Worm (Caenorhabditis elegans) whole organism, young adult: Measurements from ENCODE around the gene olrn-1.
A peak's percentile ranks its signal among the peaks of the same experiment; 100 is the strongest.

Source experiments
- B0019.2 ChIP-seq: fragments of 200-800 bp; sonication (Bioruptor generic); conservative IDR thresholded peaks from 2 replicates; pipeline ENCODE4 v1.3.6; 2022; ENCODE audit warnings: missing genetic modification reagents, missing genetic modification characterization, missing compliant biosample characterization
- B0261.1 ChIP-seq: sonication (generic microtip); optimal IDR thresholded peaks from 2 replicates; lab custom pipeline; 2016; ENCODE audit warnings: mild to moderate bottlenecking, missing genetic modification characterization, moderate library complexity, missing compliant biosample characterization
- F10E7.11 ChIP-seq: sonication (generic microtip); optimal IDR thresholded peaks from 2 replicates; lab custom pipeline; 2017; ENCODE audit warnings: mild to moderate bottlenecking, missing genetic modification characterization, moderate library complexity, missing compliant biosample characterization
- F23B12.7 ChIP-seq: sonication (generic microtip); optimal IDR thresholded peaks from 2 replicates; lab custom pipeline; 2017; ENCODE audit warnings: missing genetic modification characterization, mild to moderate bottlenecking, missing compliant biosample characterization, antibody characterized with exemption, moderate library complexity; ENCODE audit not compliant: insufficient read depth
- F33H1.4 ChIP-seq: fragments of 200-800 bp; sonication (Bioruptor generic); IDR thresholded peaks from 2 replicates; pipeline ENCODE4 v1.3.6; 2022; ENCODE audit warnings: missing genetic modification reagents, missing genetic modification characterization, missing compliant biosample characterization
- F57A8.1 ChIP-seq: fragments of 200-800 bp; sonication (Bioruptor generic); optimal IDR thresholded peaks from 2 replicates; lab custom pipeline; 2018; ENCODE audit warnings: mild to moderate bottlenecking, missing genetic modification characterization, moderate library complexity, missing compliant biosample characterization
- K11D2.4 ChIP-seq: fragments of 200-800 bp; sonication (Bioruptor generic); IDR thresholded peaks from 2 replicates; pipeline ENCODE4 v1.3.6; 2022; ENCODE audit warnings: missing genetic modification reagents, missing genetic modification characterization, missing compliant biosample characterization
- K12H6.12 ChIP-seq: fragments of 200-800 bp; sonication (Bioruptor generic); optimal IDR thresholded peaks from 2 replicates; lab custom pipeline; 2018; ENCODE audit warnings: mild to moderate bottlenecking, missing genetic modification characterization, missing compliant biosample characterization
- T07F8.4 ChIP-seq: sonication (generic microtip); optimal IDR thresholded peaks from 2 replicates; lab custom pipeline; 2016; ENCODE audit warnings: mild to moderate bottlenecking, missing genetic modification characterization, moderate library complexity, missing compliant biosample characterization
- Y67H2A.10 ChIP-seq: fragments of 200-800 bp; sonication (Bioruptor generic); conservative IDR thresholded peaks from 2 replicates; pipeline ENCODE4 v1.3.6; 2022; ENCODE audit warnings: missing genetic modification reagents, missing genetic modification characterization, missing compliant biosample characterization
- Y95B8A.8 ChIP-seq: fragments of 200-800 bp; sonication (Bioruptor generic); IDR thresholded peaks from 2 replicates; pipeline ENCODE4 v1.3.6; 2022; ENCODE audit warnings: missing genetic modification reagents, missing genetic modification characterization, missing compliant biosample characterization
- aptf-3 ChIP-seq: fragments of 200-800 bp; sonication (Bioruptor generic); IDR thresholded peaks from 2 replicates; pipeline ENCODE4 v1.3.6; 2022; ENCODE audit warnings: missing genetic modification characterization, missing compliant biosample characterization
- attf-3 ChIP-seq: fragments of 200-800 bp; sonication (Bioruptor generic); conservative IDR thresholded peaks from 2 replicates; pipeline ENCODE4 v1.3.6; 2022; ENCODE audit warnings: missing genetic modification reagents, missing genetic modification characterization, missing compliant biosample characterization
- bed-1 ChIP-seq: fragments of 200-800 bp; sonication (Bioruptor generic); IDR thresholded peaks from 2 replicates; pipeline ENCODE4 v1.3.6; 2022; ENCODE audit warnings: missing genetic modification reagents, missing genetic modification characterization, missing compliant biosample characterization
- ccch-3 ChIP-seq: fragments of 200-800 bp; sonication (Bioruptor generic); optimal IDR thresholded peaks from 2 replicates; lab custom pipeline; 2018; ENCODE audit warnings: mild to moderate bottlenecking, missing genetic modification characterization, missing compliant biosample characterization
- cebp-1 ChIP-seq, 2 experiments: fragments of 200-800 bp in 1 of 2; sonication (Bioruptor generic) in 1 of 2; sonication (generic microtip) in 1 of 2; IDR thresholded peaks in 1 of 2; optimal IDR thresholded peaks in 1 of 2; 2 replicates each; pipeline versions ENCODE4 v1.3.6 to Lab custom; 2017 to 2022; ENCODE audit warnings: missing compliant biosample characterization in 2 of 2, missing genetic modification characterization in 2 of 2, mild to moderate bottlenecking in 1 of 2, missing genetic modification reagents in 1 of 2, moderate library complexity in 1 of 2
- ceh-100 ChIP-seq: fragments of 200-800 bp; sonication (Bioruptor generic); IDR thresholded peaks from 2 replicates; pipeline ENCODE4 v1.3.6; 2022; ENCODE audit warnings: missing genetic modification reagents, missing genetic modification characterization, missing compliant biosample characterization
- ceh-27 ChIP-seq: fragments of 200-800 bp; sonication (Bioruptor generic); optimal IDR thresholded peaks from 2 replicates; lab custom pipeline; 2018; ENCODE audit warnings: mild to moderate bottlenecking, missing genetic modification characterization, moderate library complexity, missing compliant biosample characterization
- ceh-79 ChIP-seq: sonication (generic microtip); optimal IDR thresholded peaks from 2 replicates; lab custom pipeline; 2017; ENCODE audit warnings: mild to moderate bottlenecking, missing genetic modification characterization, missing compliant biosample characterization
- ceh-91 ChIP-seq: fragments of 200-800 bp; sonication (Bioruptor generic); IDR thresholded peaks from 2 replicates; pipeline ENCODE4 v1.3.6; 2022; ENCODE audit warnings: missing genetic modification reagents, missing genetic modification characterization, missing compliant biosample characterization
- die-1 ChIP-seq: sonication (generic microtip); optimal IDR thresholded peaks from 2 replicates; lab custom pipeline; 2016; ENCODE audit warnings: missing genotype, mild to moderate bottlenecking, missing genetic modification characterization, missing compliant biosample characterization
- egl-18 ChIP-seq: fragments of 200-800 bp; sonication (Bioruptor generic); IDR thresholded peaks from 2 replicates; pipeline ENCODE4 v1.3.6; 2022; ENCODE audit warnings: missing genetic modification reagents, missing genetic modification characterization, missing compliant biosample characterization
- egl-44 ChIP-seq: fragments of 200-800 bp; sonication (Bioruptor generic); IDR thresholded peaks from 2 replicates; pipeline ENCODE4 v1.3.6; 2022; ENCODE audit warnings: missing genetic modification reagents, missing genetic modification characterization, missing compliant biosample characterization
- gei-17 ChIP-seq: fragments of 200-800 bp; sonication (Bioruptor generic); optimal IDR thresholded peaks from 2 replicates; lab custom pipeline; 2018; ENCODE audit warnings: mild to moderate bottlenecking, missing genetic modification characterization, missing compliant biosample characterization
- hlh-26 ChIP-seq: fragments of 200-800 bp; sonication (Bioruptor generic); conservative IDR thresholded peaks from 2 replicates; pipeline ENCODE4 v1.3.6; 2022; ENCODE audit warnings: missing genetic modification reagents, missing genetic modification characterization, missing compliant biosample characterization
- let-526 ChIP-seq: fragments of 200-800 bp; sonication (Bioruptor generic); IDR thresholded peaks from 2 replicates; pipeline ENCODE4 v1.3.6; 2022; ENCODE audit warnings: missing genetic modification reagents, missing genetic modification characterization, missing compliant biosample characterization
- lin-40 ChIP-seq: sonication (generic microtip); optimal IDR thresholded peaks from 2 replicates; lab custom pipeline; 2016; ENCODE audit warnings: missing genetic modification characterization, mild to moderate bottlenecking, missing compliant biosample characterization, missing genotype, missing genetic modification reagents
- lin-54 ChIP-seq: fragments of 200-800 bp; sonication (Bioruptor generic); optimal IDR thresholded peaks from 2 replicates; lab custom pipeline; 2018; ENCODE audit warnings: mild to moderate bottlenecking, missing genetic modification characterization, missing compliant biosample characterization
- lir-1 ChIP-seq: fragments of 200-800 bp; sonication (Bioruptor generic); conservative IDR thresholded peaks from 2 replicates; pipeline ENCODE4 v1.3.6; 2022; ENCODE audit warnings: missing genetic modification reagents, missing genetic modification characterization, missing compliant biosample characterization
- lsl-1 ChIP-seq: fragments of 200-800 bp; sonication (Bioruptor generic); optimal IDR thresholded peaks from 2 replicates; lab custom pipeline; 2018; ENCODE audit warnings: mild to moderate bottlenecking, missing genetic modification characterization, moderate library complexity, missing compliant biosample characterization
- madf-3 ChIP-seq: fragments of 200-800 bp; sonication (Bioruptor generic); IDR thresholded peaks from 2 replicates; pipeline ENCODE4 v1.3.6; 2022; ENCODE audit warnings: missing genetic modification reagents, missing genetic modification characterization, missing compliant biosample characterization
- mes-4 ChIP-seq: sonication (generic microtip); optimal IDR thresholded peaks from 2 replicates; lab custom pipeline; 2016; ENCODE audit warnings: missing genotype, missing genetic modification characterization, missing compliant biosample characterization
- mxl-1 ChIP-seq: sonication (generic microtip); optimal IDR thresholded peaks from 2 replicates; lab custom pipeline; 2016; ENCODE audit warnings: missing genetic modification characterization, missing compliant biosample characterization
- nfya-2 ChIP-seq: fragments of 200-800 bp; sonication (Bioruptor generic); IDR thresholded peaks from 2 replicates; pipeline ENCODE4 v1.3.6; 2022; ENCODE audit warnings: missing genetic modification reagents, missing genetic modification characterization, missing compliant biosample characterization
- nhr-27 ChIP-seq: fragments of 200-800 bp; sonication (Bioruptor generic); optimal IDR thresholded peaks from 2 replicates; lab custom pipeline; 2018; ENCODE audit warnings: mild to moderate bottlenecking, missing genetic modification characterization, moderate library complexity, missing compliant biosample characterization
- nhr-90 ChIP-seq: sonication (generic microtip); optimal IDR thresholded peaks from 2 replicates; lab custom pipeline; 2016; ENCODE audit warnings: missing genotype, mild to moderate bottlenecking, missing genetic modification characterization, missing compliant biosample characterization
- sea-2 ChIP-seq: fragments of 200-800 bp; sonication (Bioruptor generic); IDR thresholded peaks from 2 replicates; pipeline ENCODE4 v1.3.6; 2022; ENCODE audit warnings: missing genetic modification characterization, missing compliant biosample characterization
- snpc-1.1 ChIP-seq: sonication (generic microtip); optimal IDR thresholded peaks from 2 replicates; lab custom pipeline; 2017; ENCODE audit warnings: missing genetic modification characterization, mild to moderate bottlenecking, missing compliant biosample characterization, antibody characterized with exemption, moderate library complexity, missing genotype, missing genetic modification reagents; ENCODE audit not compliant: insufficient read depth
- snpc-1.3 ChIP-seq: sonication (generic microtip); optimal IDR thresholded peaks from 2 replicates; lab custom pipeline; 2017; ENCODE audit warnings: missing genetic modification characterization, mild to moderate bottlenecking, missing compliant biosample characterization, antibody characterized with exemption, moderate library complexity, missing genotype, missing genetic modification reagents; ENCODE audit not compliant: insufficient read depth
- somi-1 ChIP-seq: fragments of 200-800 bp; sonication (Bioruptor generic); optimal IDR thresholded peaks from 2 replicates; lab custom pipeline; 2018; ENCODE audit warnings: mild to moderate bottlenecking, missing genetic modification characterization, missing compliant biosample characterization
- sptf-2 ChIP-seq: fragments of 200-800 bp; sonication (Bioruptor generic); optimal IDR thresholded peaks from 2 replicates; lab custom pipeline; 2018; ENCODE audit warnings: mild to moderate bottlenecking, missing genetic modification characterization, missing compliant biosample characterization
- tbp1 ChIP-seq: fragments of 200-800 bp; sonication (Bioruptor generic); optimal IDR thresholded peaks from 2 replicates; lab custom pipeline; 2018; ENCODE audit warnings: mild to moderate bottlenecking, missing genetic modification characterization, missing compliant biosample characterization
- unc-62 ChIP-seq: fragments of 150-350 bp; optimal IDR thresholded peaks from 2 replicates; lab custom pipeline; 2014; ENCODE audit warnings: missing biosample characterization, missing genetic modification reagents, missing genetic modification characterization
- xnd-1 ChIP-seq: sonication (generic microtip); optimal IDR thresholded peaks from 2 replicates; lab custom pipeline; 2016; ENCODE audit warnings: missing genotype, missing genetic modification reagents, missing genetic modification characterization, missing compliant biosample characterization
- ztf-26 ChIP-seq: sonication (generic microtip); optimal IDR thresholded peaks from 2 replicates; lab custom pipeline; 2017; ENCODE audit warnings: missing genetic modification characterization, missing compliant biosample characterization
- ztf-28 ChIP-seq: fragments of 200-800 bp; sonication (Bioruptor generic); IDR thresholded peaks from 2 replicates; pipeline ENCODE4 v1.3.6; 2022; ENCODE audit warnings: missing genetic modification reagents, missing genetic modification characterization, missing compliant biosample characterization

The olrn-1 gene

DNA sequence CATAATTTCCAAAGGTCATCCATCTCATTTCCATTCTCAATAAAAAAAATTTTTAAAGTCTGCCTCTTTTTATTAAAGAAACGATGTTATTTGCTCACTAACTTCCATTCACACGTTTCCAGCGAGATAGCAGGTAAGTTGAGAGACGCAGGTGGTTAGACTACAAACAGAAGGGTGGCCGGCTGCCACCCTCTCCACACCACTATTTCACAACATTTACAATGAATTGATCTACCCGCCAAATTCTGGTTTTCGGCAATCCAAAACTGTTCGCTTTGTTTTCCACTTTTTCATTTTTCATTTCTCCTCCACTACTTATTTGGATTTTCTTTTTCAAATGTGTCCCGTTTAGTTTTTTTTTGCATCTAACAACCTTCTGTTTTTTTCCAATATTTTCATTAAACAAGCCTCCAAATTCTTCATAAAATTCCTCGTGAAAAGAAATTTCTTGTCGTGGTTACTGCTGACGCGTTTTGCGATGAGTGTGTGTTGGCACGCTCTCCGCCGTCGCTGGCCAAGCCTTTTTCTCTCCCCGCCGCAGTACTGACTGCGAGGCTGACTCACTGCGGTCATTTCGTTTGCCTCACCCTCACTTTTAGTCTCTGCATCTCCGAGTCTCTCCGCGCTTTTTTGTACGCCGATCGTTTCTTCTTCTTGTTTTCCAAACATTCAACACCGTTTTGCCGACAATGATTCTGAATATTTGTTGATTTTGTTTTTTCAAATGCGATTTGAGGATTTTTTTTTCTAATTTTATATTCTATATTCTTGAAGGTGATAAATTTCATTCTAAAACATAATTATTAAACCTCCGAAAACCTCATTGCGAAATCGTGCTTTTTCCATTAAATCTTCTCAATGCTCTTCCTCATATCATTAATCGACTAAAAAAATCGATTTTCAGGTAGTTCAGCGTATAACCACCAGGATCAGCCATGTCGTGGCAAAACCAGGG is 30.8 kb downstream of the olrn-1 start, which contains the start of gene dyn-1 (continued):
- no peak for TF ChIP-seq egl-18 (GFP tag; lab: Robert Waterston, UW)
- TF ChIP-seq B0019.2, result no peak
- no peak for TF ChIP-seq bed-1 (GFP tag; lab: Robert Waterston, UW)
- TF ChIP-seq die-1 (tag; lab: Kevin White, UChicago), result no peak
- peak; percentile 61 for TF ChIP-seq gei-17 (GFP tag; lab: Kevin White, UChicago)
- no peak for TF ChIP-seq mxl-1 (tag; lab: Kevin White, UChicago)
- no peak; the same call in 1 of the 2 replicates for TF ChIP-seq cebp-1 (GFP tag; IDR thresholded peaks at IDR 0.05; lab: Robert Waterston, UW)
- TF ChIP-seq cebp-1 (tag; optimal IDR thresholded peaks at IDR 0.05; lab: Kevin White, UChicago), result peak; percentile 82
- no peak for TF ChIP-seq ztf-28 (GFP tag; lab: Robert Waterston, UW)
- no peak for TF ChIP-seq attf-3 (GFP tag; lab: Robert Waterston, UW)
- no peak for TF ChIP-seq ceh-79
- TF ChIP-seq mes-4, result no peak
- TF ChIP-seq ceh-100 (GFP tag; lab: Robert Waterston, UW), result no peak
- no peak for TF ChIP-seq nhr-90
- TF ChIP-seq tbp1, result peak; percentile 13
- TF ChIP-seq aptf-3 (GFP tag; lab: Robert Waterston, UW), result no peak
- TF ChIP-seq B0261.1, result no peak
- TF ChIP-seq sea-2 (GFP tag; lab: Robert Waterston, UW), result no peak
- TF ChIP-seq ceh-27 (GFP tag; lab: Kevin White, UChicago), result peak; percentile 3
- TF ChIP-seq xnd-1 (tag; lab: Kevin White, UChicago), result no peak
- TF ChIP-seq ccch-3 (GFP tag; lab: Kevin White, UChicago), result no peak
- TF ChIP-seq F57A8.1 (GFP tag; lab: Kevin White, UChicago), result no peak
- TF ChIP-seq egl-44 (GFP tag; lab: Robert Waterston, UW), result no peak
- no peak for TF ChIP-seq F10E7.11 (tag; lab: Kevin White, UChicago)
- TF ChIP-seq T07F8.4, result no peak
- TF ChIP-seq lsl-1 (GFP tag; lab: Kevin White, UChicago), result no peak
- TF ChIP-seq nfya-2 (GFP tag; lab: Robert Waterston, UW), result no peak
- no peak for TF ChIP-seq nhr-27 (tag; lab: Kevin White, UChicago)
- TF ChIP-seq Y95B8A.8 (GFP tag; lab: Robert Waterston, UW), result no peak
- TF ChIP-seq snpc-1.1 (tag; lab: Kevin White, UChicago), result no peak
- TF ChIP-seq snpc-1.3 (tag; lab: Kevin White, UChicago), result no peak
- peak; percentile 76 for TF ChIP-seq ztf-26 (tag; lab: Kevin White, UChicago)
- no peak for TF ChIP-seq hlh-26 (GFP tag; lab: Robert Waterston, UW)
- TF ChIP-seq ceh-91 (GFP tag; lab: Robert Waterston, UW), result no peak
- TF ChIP-seq lir-1 (GFP tag; lab: Robert Waterston, UW), result no peak
- no peak for TF ChIP-seq F23B12.7 (tag; lab: Kevin White, UChicago)
- no peak for TF ChIP-seq sptf-2 (GFP tag; lab: Kevin White, UChicago)
- no peak for TF ChIP-seq lin-54
- peak; percentile 70 for TF ChIP-seq K11D2.4
- peak; percentile 18 for TF ChIP-seq somi-1
- TF ChIP-seq F33H1.4 (GFP tag; lab: Robert Waterston, UW), result no peak
- TF ChIP-seq madf-3 (GFP tag; lab: Robert Waterston, UW), result peak; percentile 64; the same call in 1 of the 2 replicates
- TF ChIP-seq lin-40 (tag; lab: Kevin White, UChicago), result peak; percentile 65
- no peak for TF ChIP-seq unc-62 (GFP tag; lab: Kevin White, UChicago)
- TF ChIP-seq K12H6.12 (tag; lab: Kevin White, UChicago), result peak; percentile 36
- no peak for TF ChIP-seq Y67H2A.10
- no peak for TF ChIP-seq let-526 (GFP tag; lab: Robert Waterston, UW)
